Worm (Caenorhabditis elegans): Measurements from ENCODE around the gene clec-250.

The clec-250 gene

DNA sequence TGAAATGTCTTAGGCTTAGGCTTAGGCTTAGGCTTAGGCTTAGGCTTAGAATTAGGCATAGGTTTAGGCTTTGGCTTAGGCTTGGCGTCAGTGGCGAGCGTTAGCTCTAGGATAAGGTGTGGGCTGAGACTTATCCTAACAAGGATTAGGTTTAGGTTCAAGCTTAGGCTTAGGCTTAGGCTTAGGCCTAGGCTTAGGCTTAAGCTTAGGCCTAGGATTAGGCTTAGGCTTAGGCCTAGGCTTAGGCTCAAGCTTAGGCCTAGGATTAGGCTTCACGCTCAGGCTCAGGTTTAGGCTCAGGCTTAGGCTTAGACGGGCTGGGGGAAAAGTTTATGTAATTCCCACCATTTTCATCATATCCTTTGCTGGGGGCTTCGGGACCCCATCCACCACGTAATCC is 8.1 kb downstream of the clec-250 start:
- TF ChIP-seq pes-1 (GFP tag; IDR thresholded peaks at IDR 0.05): no peak
- peak; percentile 88 for TF ChIP-seq ceh-36 (tag; optimal IDR thresholded peaks at IDR 0.05)

ce11 chrV:18731579-18732041 is 10.4 kb downstream of the clec-250 start, which contains the start of the genes asp-18 and scl-19:
asp-18 (minus strand) TSS chrV:18731679.
scl-19 (plus strand) TSS chrV:18731991.
- no peak for TF ChIP-seq tbx-37 (GFP tag; conservative IDR thresholded peaks at IDR 0.05)
- TF ChIP-seq hnd-1 (tag; optimal IDR thresholded peaks at IDR 0.05): no peak
- TF ChIP-seq B0310.2 (tag; optimal IDR thresholded peaks at IDR 0.05): no peak
- no peak for TF ChIP-seq aly-1 (tag; optimal IDR thresholded peaks at IDR 0.05)
- no peak for TF ChIP-seq tra-4 (tag; optimal IDR thresholded peaks at IDR 0.05)
- TF ChIP-seq flt-1 (GFP tag; IDR thresholded peaks at IDR 0.05): no peak
- TF ChIP-seq ets-7 (tag; optimal IDR thresholded peaks at IDR 0.05): no peak
- TF ChIP-seq sea-1 (GFP tag; conservative IDR thresholded peaks at IDR 0.05): no peak
- TF ChIP-seq ceh-13 (GFP tag; optimal IDR thresholded peaks at IDR 0.05): no peak
- TF ChIP-seq tbx-11 (GFP tag; IDR thresholded peaks at IDR 0.05): no peak
- TF ChIP-seq F13C5.2 (tag; optimal IDR thresholded peaks at IDR 0.05): no peak
- TF ChIP-seq hmg-4 (GFP tag; optimal IDR thresholded peaks at IDR 0.05): no peak
- TF ChIP-seq ama-1 (optimal IDR thresholded peaks at IDR 0.05): no peak

DNA sequence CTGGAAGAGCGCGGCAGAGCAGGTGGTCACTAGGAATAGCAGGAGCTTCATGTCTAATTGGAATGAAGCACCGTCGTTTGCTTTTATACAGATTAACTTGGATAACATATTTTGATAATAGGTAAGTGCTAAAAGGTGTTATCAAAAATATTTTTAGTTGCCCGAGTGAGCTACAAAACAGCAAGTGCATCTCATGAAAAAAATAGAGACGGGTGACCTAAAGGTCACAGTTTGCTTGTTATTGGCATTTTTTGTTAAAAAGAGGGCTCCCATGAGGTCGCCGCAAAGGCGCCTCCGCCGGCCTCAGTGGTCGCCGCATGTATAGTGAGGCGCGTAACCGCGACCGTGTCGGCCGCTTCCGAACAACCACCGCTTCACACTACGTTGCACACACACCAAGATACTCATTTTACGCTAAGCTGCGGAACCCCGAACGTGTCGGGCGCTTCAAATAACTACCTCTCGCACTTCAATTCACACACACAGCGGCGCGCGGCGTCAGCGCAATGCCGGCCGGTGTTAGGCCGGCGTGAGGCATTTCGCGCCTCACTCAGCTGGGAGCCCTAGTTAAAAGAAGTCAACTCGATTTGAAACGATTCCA is 12.6 kb downstream of the clec-250 start, which contains the start of gene asp-19:
TSS of gene asp-19 (minus strand) at position 51 of the 601 bp plus-strand sequence.
- TF ChIP-seq pes-1 (GFP tag; IDR thresholded peaks at IDR 0.05) (no peak), ceh-13 (GFP tag; optimal IDR thresholded peaks at IDR 0.05) (no peak), flt-1 (GFP tag; IDR thresholded peaks at IDR 0.05) (no peak), hmbx-1 (tag; optimal IDR thresholded peaks at IDR 0.05) (no peak), scrt-1 (GFP tag; IDR thresholded peaks at IDR 0.05) (no peak), hmg-4 (GFP tag; optimal IDR thresholded peaks at IDR 0.05) (no peak), sea-1 (GFP tag; conservative IDR thresholded peaks at IDR 0.05) (no peak), hnd-1 (tag; optimal IDR thresholded peaks at IDR 0.05) (no peak), tra-4 (tag; optimal IDR thresholded peaks at IDR 0.05) (no peak), F13C5.2 (tag; optimal IDR thresholded peaks at IDR 0.05) (no peak), tbx-37 (GFP tag; conservative IDR thresholded peaks at IDR 0.05) (no peak), B0310.2 (tag; optimal IDR thresholded peaks at IDR 0.05) (no peak), tbx-11 (GFP tag; IDR thresholded peaks at IDR 0.05) (no peak), ceh-36 (tag; optimal IDR thresholded peaks at IDR 0.05) (no peak)

DNA sequence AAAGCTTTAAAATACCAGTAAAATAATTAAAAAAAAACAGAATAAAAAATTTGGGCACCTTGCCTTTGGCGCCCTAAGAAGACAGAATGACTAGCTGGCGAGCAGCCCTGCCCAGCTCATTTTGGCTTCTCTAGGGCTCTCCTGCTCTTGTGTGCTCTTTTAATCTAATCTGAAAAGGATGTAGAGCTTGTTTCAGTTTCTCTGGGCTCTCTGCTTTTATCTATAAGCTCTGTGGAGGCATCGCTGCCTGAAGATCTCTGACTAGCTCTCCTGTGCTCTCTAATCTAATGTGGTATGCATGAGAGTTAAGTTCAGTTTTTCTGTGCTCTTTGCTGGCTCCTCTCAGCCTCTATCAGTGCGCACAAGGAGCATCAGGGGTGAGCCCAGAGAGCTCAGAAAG is 16.1 kb downstream of the clec-250 start:
- TF ChIP-seq B0310.2 (tag; optimal IDR thresholded peaks at IDR 0.05) (no peak), F13C5.2 (tag; optimal IDR thresholded peaks at IDR 0.05) (no peak), flt-1 (GFP tag; IDR thresholded peaks at IDR 0.05) (no peak), pes-1 (GFP tag; IDR thresholded peaks at IDR 0.05) (no peak), ceh-36 (tag; optimal IDR thresholded peaks at IDR 0.05) (no peak), ama-1 (optimal IDR thresholded peaks at IDR 0.05) (no peak), aly-1 (tag; optimal IDR thresholded peaks at IDR 0.05) (no peak)

DNA sequence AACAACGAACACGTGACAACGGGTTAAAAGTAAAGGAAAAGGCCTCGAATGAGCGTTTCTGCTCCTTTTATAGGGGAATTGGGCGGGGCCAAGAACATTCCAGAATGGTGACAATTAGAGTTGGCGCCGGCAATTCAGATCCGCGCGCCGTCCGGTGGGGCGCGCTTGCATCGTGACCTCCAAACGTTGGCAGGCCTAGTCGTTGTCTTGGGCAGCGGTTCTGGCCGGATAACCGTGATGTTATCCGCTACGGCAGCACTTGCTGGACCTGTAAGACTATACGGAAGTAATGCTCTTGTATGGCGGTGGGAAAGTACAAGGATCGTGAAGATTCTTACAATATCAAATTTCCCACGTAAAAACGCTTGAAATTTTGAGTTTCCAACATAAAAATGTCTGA is 17.2 kb downstream of the clec-250 start:
- TF ChIP-seq tbx-11 (GFP tag; IDR thresholded peaks at IDR 0.05) (peak; percentile 41; the same call in 1 of the 2 replicates), sea-1 (GFP tag; conservative IDR thresholded peaks at IDR 0.05) (0 out of 2 replicates have a peak, but pooled peaks have one; percentile 46)

DNA sequence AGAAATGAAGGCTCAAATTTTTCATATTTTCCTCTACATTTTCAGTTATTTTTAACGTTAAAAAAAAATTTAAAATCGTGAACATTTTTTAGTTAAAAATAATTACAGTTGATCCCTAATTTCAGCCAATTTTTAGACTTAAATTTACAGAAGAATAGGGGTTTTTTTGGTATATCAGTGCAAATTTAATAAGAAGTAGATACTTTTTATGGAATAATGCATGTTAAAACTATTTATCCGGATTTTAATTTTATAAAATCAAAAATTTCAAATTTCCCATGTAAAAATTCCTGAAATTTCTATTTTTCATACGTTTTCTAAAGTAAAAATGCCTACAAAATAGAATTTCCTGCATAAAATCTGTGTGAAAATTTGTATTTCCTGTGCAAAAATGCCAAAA is 17.9 kb downstream of the clec-250 start:
- TF ChIP-seq scrt-1 (GFP tag; IDR thresholded peaks at IDR 0.05) (no peak), hmbx-1 (tag; optimal IDR thresholded peaks at IDR 0.05) (no peak), ama-1 (optimal IDR thresholded peaks at IDR 0.05) (no peak), ets-7 (tag; optimal IDR thresholded peaks at IDR 0.05) (no peak), hmg-4 (GFP tag; optimal IDR thresholded peaks at IDR 0.05) (no peak), F13C5.2 (tag; optimal IDR thresholded peaks at IDR 0.05) (no peak), tra-4 (tag; optimal IDR thresholded peaks at IDR 0.05) (no peak), ceh-13 (GFP tag; optimal IDR thresholded peaks at IDR 0.05) (no peak), hnd-1 (tag; optimal IDR thresholded peaks at IDR 0.05) (no peak)

ce11 chrV:18723604-18724003 is 18.4 kb downstream of the clec-250 start:
- 0 out of 2 replicates have a peak, but pooled peaks have one; percentile 58 for TF ChIP-seq tbx-11 (GFP tag; IDR thresholded peaks at IDR 0.05)
- TF ChIP-seq tra-4 (tag; optimal IDR thresholded peaks at IDR 0.05): no peak
- TF ChIP-seq flt-1 (GFP tag; IDR thresholded peaks at IDR 0.05): peak; percentile 68; the same call in 1 of the 2 replicates
- no peak for TF ChIP-seq F13C5.2 (tag; optimal IDR thresholded peaks at IDR 0.05)
- TF ChIP-seq hnd-1 (tag; optimal IDR thresholded peaks at IDR 0.05): peak; percentile 45
- peak; percentile 72 for TF ChIP-seq ceh-13 (GFP tag; optimal IDR thresholded peaks at IDR 0.05)
- TF ChIP-seq hmg-4 (GFP tag; optimal IDR thresholded peaks at IDR 0.05): peak; percentile 23
- no peak for TF ChIP-seq ceh-36 (tag; optimal IDR thresholded peaks at IDR 0.05)

- TF ChIP-seq tbx-11 (GFP tag; IDR thresholded peaks at IDR 0.05): no peak
- TF ChIP-seq tbx-37 (GFP tag; conservative IDR thresholded peaks at IDR 0.05): no peak
- no peak for TF ChIP-seq hmg-4 (GFP tag; optimal IDR thresholded peaks at IDR 0.05)
- TF ChIP-seq ama-1 (optimal IDR thresholded peaks at IDR 0.05): no peak
- peak; percentile 57 for TF ChIP-seq ceh-36 (tag; optimal IDR thresholded peaks at IDR 0.05)
- peak; percentile 52 for TF ChIP-seq flt-1 (GFP tag; IDR thresholded peaks at IDR 0.05)
- no peak for TF ChIP-seq pes-1 (GFP tag; IDR thresholded peaks at IDR 0.05)
- TF ChIP-seq aly-1 (tag; optimal IDR thresholded peaks at IDR 0.05): no peak
Observed at ce11 chrV:18722510-18723299, 19.3 kb downstream of the clec-250 start.

Data from whole organism, early embryonic.